Fruit fly (Drosophila melanogaster) whole organism, embryonic: Measurements from ENCODE around the gene CG18598.

Source experiments
- CG10959 ChIP-seq: fragments of 200-800 bp; sonication (Bioruptor generic); IDR thresholded peaks from 2 replicates; pipeline ENCODE4 v1.3.6; 2022; ENCODE audit warnings: missing biosample characterization, missing genetic modification characterization
- CG12104 ChIP-seq: fragments of 200-800 bp; sonication (Bioruptor generic); optimal IDR thresholded peaks from 3 replicates; lab custom pipeline; 2016; ENCODE audit warnings: missing biosample characterization, missing genetic modification characterization
- CG12155 ChIP-seq: fragments of 200-800 bp; sonication (Bioruptor generic); optimal IDR thresholded peaks from 3 replicates; lab custom pipeline; 2016; ENCODE audit warnings: missing biosample characterization, missing genetic modification characterization
- CG14014 ChIP-seq: fragments of 200-800 bp; sonication (Bioruptor generic); IDR thresholded peaks from 2 replicates; pipeline ENCODE4 v1.3.6; 2022; ENCODE audit warnings: missing biosample characterization, missing genetic modification characterization
- CG15696 ChIP-seq: fragments of 200-800 bp; sonication (Bioruptor generic); optimal IDR thresholded peaks from 2 replicates; lab custom pipeline; 2019; ENCODE audit warnings: missing biosample characterization, mild to moderate bottlenecking, missing genetic modification characterization, moderate library complexity
- CG18011 ChIP-seq: fragments of 200-800 bp; sonication (Bioruptor generic); optimal IDR thresholded peaks from 2 replicates; lab custom pipeline; 2017; ENCODE audit warnings: missing biosample characterization, missing genetic modification characterization, mild to moderate bottlenecking, moderate library complexity, missing genotype
- CG1832 ChIP-seq: fragments of 200-800 bp; sonication (Bioruptor generic); optimal IDR thresholded peaks from 2 replicates; lab custom pipeline; 2017; ENCODE audit warnings: missing biosample characterization, mild to moderate bottlenecking, missing genetic modification characterization, inconsistent platforms
- CG18619 ChIP-seq: fragments of 200-800 bp; sonication (Bioruptor generic); optimal IDR thresholded peaks from 3 replicates; lab custom pipeline; 2017; ENCODE audit warnings: missing biosample characterization, mild to moderate bottlenecking, missing genetic modification characterization
- CG2120 ChIP-seq: fragments of 200-800 bp; sonication (Bioruptor generic); optimal IDR thresholded peaks from 3 replicates; lab custom pipeline; 2016; ENCODE audit warnings: missing biosample characterization, missing genetic modification characterization
- CG2202 ChIP-seq: fragments of 200-800 bp; sonication (Bioruptor generic); optimal IDR thresholded peaks from 2 replicates; lab custom pipeline; 2018; ENCODE audit warnings: missing biosample characterization, mild to moderate bottlenecking, missing genetic modification characterization
- CG32532 ChIP-seq: fragments of 200-800 bp; sonication (Bioruptor generic); IDR thresholded peaks from 2 replicates; pipeline ENCODE4 v1.3.6; 2022; ENCODE audit warnings: missing biosample characterization, missing genetic modification characterization
- CG32767 ChIP-seq: fragments of 200-800 bp; sonication (Bioruptor generic); IDR thresholded peaks from 2 replicates; pipeline ENCODE4 v1.3.6; 2022; ENCODE audit warnings: missing biosample characterization, missing genetic modification characterization
- CG4854 ChIP-seq: fragments of 200-800 bp; sonication (Bioruptor generic); optimal IDR thresholded peaks from 2 replicates; lab custom pipeline; 2016; ENCODE audit warnings: missing biosample characterization, missing genetic modification characterization, inconsistent platforms
- CG8388 ChIP-seq: fragments of 200-800 bp; sonication (Bioruptor generic); optimal IDR thresholded peaks from 2 replicates; lab custom pipeline; 2019; ENCODE audit warnings: missing biosample characterization, mild to moderate bottlenecking, missing genetic modification characterization, moderate library complexity
- CG8478 ChIP-seq: fragments of >200 bp; optimal IDR thresholded peaks from 2 replicates; lab custom pipeline; 2018
- D ChIP-seq, 2 experiments: fragments of 200-800 bp in 1 of 2; fragments of >200 bp in 1 of 2; sonication (Bioruptor generic) in 1 of 2; optimal IDR thresholded peaks; 2 replicates in 1 of 2; 3 replicates in 1 of 2; lab custom pipeline; 2017; ENCODE audit warnings: mild to moderate bottlenecking in 1 of 2, missing biosample characterization in 1 of 2, missing genetic modification characterization in 1 of 2, missing genetic modification reagents in 1 of 2
- Dek ChIP-seq: fragments of 200-800 bp; sonication (Bioruptor generic); optimal IDR thresholded peaks from 3 replicates; lab custom pipeline; 2019; ENCODE audit warnings: missing biosample characterization, mild to moderate bottlenecking, missing genetic modification characterization, moderate library complexity
- Doc3 ChIP-seq: fragments of 200-800 bp; sonication (Bioruptor generic); IDR thresholded peaks from 3 replicates; pipeline ENCODE4 v1.3.6; 2022; ENCODE audit warnings: missing biosample characterization, missing genetic modification characterization; ENCODE audit not compliant: partially characterized antibody
- Dp ChIP-seq: fragments of 200-800 bp; sonication (Bioruptor generic); optimal IDR thresholded peaks from 2 replicates; lab custom pipeline; 2018; ENCODE audit warnings: missing biosample characterization, mild to moderate bottlenecking, missing genetic modification characterization, moderate library complexity
- E2f2 ChIP-seq: fragments of 200-800 bp; sonication (Bioruptor generic); IDR thresholded peaks from 2 replicates; pipeline ENCODE4 v1.3.6; 2022; ENCODE audit warnings: missing biosample characterization, missing genetic modification characterization
- ERR ChIP-seq: fragments of 200-800 bp; sonication (Bioruptor generic); optimal IDR thresholded peaks from 2 replicates; lab custom pipeline; 2016; ENCODE audit warnings: missing biosample characterization, missing genetic modification characterization
- Ets65A ChIP-seq: fragments of 200-800 bp; sonication (Bioruptor generic); peaks from one replicate; lab custom pipeline; 2016; ENCODE audit warnings: missing biosample characterization, missing genetic modification characterization
- HLH3B ChIP-seq: fragments of 200-800 bp; sonication (Bioruptor generic); IDR thresholded peaks from 2 replicates; pipeline ENCODE4 v1.3.6; 2022; ENCODE audit warnings: missing biosample characterization, missing genetic modification characterization
- MESR4 ChIP-seq: fragments of 200-800 bp; sonication (Bioruptor generic); optimal IDR thresholded peaks from 2 replicates; lab custom pipeline; 2018; ENCODE audit warnings: missing biosample characterization, mild to moderate bottlenecking, missing genetic modification characterization, moderate library complexity
- Mad ChIP-seq: fragments of 200-800 bp; sonication (Bioruptor generic); optimal IDR thresholded peaks from 2 replicates; lab custom pipeline; 2016; ENCODE audit warnings: missing biosample characterization, missing genetic modification characterization
- Nf-YA ChIP-seq: fragments of 200-800 bp; sonication (Bioruptor generic); IDR thresholded peaks from 2 replicates; pipeline ENCODE4 v1.3.6; 2022; ENCODE audit warnings: missing biosample characterization, missing genetic modification characterization
- Pdp1 ChIP-seq, 2 experiments: fragments of 200-800 bp; sonication (Bioruptor generic); optimal IDR thresholded peaks; 3 replicates each; lab custom pipeline; 2016; ENCODE audit warnings: missing biosample characterization in 2 of 2, missing genetic modification characterization in 2 of 2, mild to moderate bottlenecking in 1 of 2, moderate library complexity in 1 of 2
- Vsx1 ChIP-seq: fragments of 200-800 bp; sonication (Bioruptor generic); optimal IDR thresholded peaks from 2 replicates; lab custom pipeline; 2017; ENCODE audit warnings: missing biosample characterization, mild to moderate bottlenecking, missing genetic modification characterization, missing genetic modification reagents
- YL-1 ChIP-seq: fragments of 200-800 bp; sonication (Bioruptor generic); optimal IDR thresholded peaks from 3 replicates; lab custom pipeline; 2017; ENCODE audit warnings: missing biosample characterization, mild to moderate bottlenecking, missing genetic modification characterization
- amos ChIP-seq: fragments of 200-800 bp; sonication (Bioruptor generic); IDR thresholded peaks from 2 replicates; pipeline ENCODE4 v1.3.6; 2022; ENCODE audit warnings: missing biosample characterization, missing genetic modification characterization; ENCODE audit not compliant: partially characterized antibody
- ap ChIP-seq: fragments of 200-800 bp; sonication (Bioruptor generic); IDR thresholded peaks from 2 replicates; pipeline ENCODE4 v1.3.6; 2022; ENCODE audit warnings: missing biosample characterization, missing genetic modification characterization
- bcd ChIP-seq: fragments of 200-800 bp; sonication (Bioruptor generic); optimal IDR thresholded peaks from 2 replicates; lab custom pipeline; 2017; ENCODE audit warnings: missing biosample characterization, mild to moderate bottlenecking, missing genetic modification characterization
- chn ChIP-seq: fragments of 200-800 bp; sonication (Bioruptor generic); optimal IDR thresholded peaks from 2 replicates; lab custom pipeline; 2016; ENCODE audit warnings: missing biosample characterization, missing genetic modification characterization
- disco-r ChIP-seq: fragments of 200-800 bp; sonication (Bioruptor generic); optimal IDR thresholded peaks from 2 replicates; lab custom pipeline; 2016; ENCODE audit warnings: missing biosample characterization, missing genetic modification characterization
- gce ChIP-seq: fragments of 200-800 bp; sonication (Bioruptor generic); IDR thresholded peaks from 3 replicates; pipeline ENCODE4 v1.3.6; 2022; ENCODE audit warnings: missing biosample characterization, missing genetic modification characterization
- grau ChIP-seq: fragments of 200-800 bp; optimal IDR thresholded peaks from 3 replicates; lab custom pipeline; 2019; ENCODE audit warnings: missing biosample characterization, mild to moderate bottlenecking, missing genetic modification characterization, moderate library complexity
- gsb-n ChIP-seq: fragments of 200-800 bp; sonication (Bioruptor generic); optimal IDR thresholded peaks from 3 replicates; lab custom pipeline; 2018; ENCODE audit warnings: missing biosample characterization, mild to moderate bottlenecking, missing genetic modification characterization
- her ChIP-seq: fragments of 200-800 bp; sonication (Bioruptor generic); optimal IDR thresholded peaks from 2 replicates; lab custom pipeline; 2016; ENCODE audit warnings: missing biosample characterization, missing genetic modification characterization
- knrl ChIP-seq: fragments of 200-800 bp; sonication (Bioruptor generic); IDR thresholded peaks from 3 replicates; pipeline ENCODE4 v1.3.6; 2022; ENCODE audit warnings: missing biosample characterization, missing genetic modification characterization; ENCODE audit not compliant: partially characterized antibody
- maf-S ChIP-seq: fragments of 200-800 bp; sonication (Bioruptor generic); optimal IDR thresholded peaks from 2 replicates; lab custom pipeline; 2016; ENCODE audit warnings: missing biosample characterization, missing genetic modification characterization
- peb ChIP-seq: fragments of 200-800 bp; sonication (Bioruptor generic); IDR thresholded peaks from 2 replicates; pipeline ENCODE4 v1.3.6; 2022; ENCODE audit warnings: missing biosample characterization, missing genetic modification characterization
- phol ChIP-seq: fragments of 200-800 bp; sonication (Bioruptor generic); optimal IDR thresholded peaks from 3 replicates; lab custom pipeline; 2018; ENCODE audit warnings: missing biosample characterization, mild to moderate bottlenecking, missing genetic modification characterization, moderate library complexity
- salm ChIP-seq: fragments of 200-800 bp; sonication (Bioruptor generic); optimal IDR thresholded peaks from 2 replicates; lab custom pipeline; 2018; ENCODE audit warnings: missing biosample characterization, mild to moderate bottlenecking, missing genetic modification characterization
- schlank ChIP-seq: fragments of 200-800 bp; sonication (Bioruptor generic); optimal IDR thresholded peaks from 2 replicates; lab custom pipeline; 2018; ENCODE audit warnings: missing biosample characterization, mild to moderate bottlenecking, missing genetic modification characterization
- so ChIP-seq: fragments of 200-800 bp; sonication (Bioruptor generic); IDR thresholded peaks from 3 replicates; pipeline ENCODE4 v1.3.6; 2022; ENCODE audit warnings: missing biosample characterization, missing genetic modification characterization
- tap ChIP-seq: fragments of 200-800 bp; optimal IDR thresholded peaks from 3 replicates; lab custom pipeline; 2019; ENCODE audit warnings: missing biosample characterization, mild to moderate bottlenecking, missing genetic modification characterization, moderate library complexity
- tna ChIP-seq: fragments of 200-800 bp; sonication (Bioruptor generic); IDR thresholded peaks from 2 replicates; pipeline ENCODE4 v1.3.6; 2022; ENCODE audit warnings: missing biosample characterization, missing genetic modification characterization; ENCODE audit not compliant: partially characterized antibody
- ttk ChIP-seq: fragments of 200-800 bp; sonication (Bioruptor generic); IDR thresholded peaks from 2 replicates; pipeline ENCODE4 v2.1.2; 2022; ENCODE audit warnings: missing biosample characterization, missing genetic modification characterization
- zen ChIP-seq: fragments of 200-800 bp; sonication (Bioruptor generic); optimal IDR thresholded peaks from 3 replicates; lab custom pipeline; 2018; ENCODE audit warnings: missing biosample characterization, mild to moderate bottlenecking, missing genetic modification characterization, moderate library complexity

CG18598 gene

dm6 chr3R:18244171-18245043, 6.5 kb upstream of the CG18598 start (continued):
- TF ChIP-seq disco-r (GFP tag; lab: Kevin White, UChicago): no peak
- TF ChIP-seq tna (GFP tag; lab: Robert Waterston, UW): no peak
- TF ChIP-seq salm (tag; lab: Kevin White, UChicago): no peak
- no peak for TF ChIP-seq CG14014 (GFP tag; lab: Robert Waterston, UW)
- TF ChIP-seq CG32532 (GFP tag; lab: Robert Waterston, UW): peak; percentile 16; the same call in 1 of the 2 replicates
- peak; percentile 3 for TF ChIP-seq YL-1 (GFP tag; lab: Kevin White, UChicago)
- TF ChIP-seq CG18619 (GFP tag; lab: Kevin White, UChicago): no peak
- peak; percentile 99 for TF ChIP-seq CG8388 (GFP tag; lab: Kevin White, UChicago)
- no peak for TF ChIP-seq knrl (GFP tag; lab: Robert Waterston, UW)
- TF ChIP-seq E2f2: no peak
- TF ChIP-seq ERR (GFP tag; lab: Kevin White, UChicago): peak; percentile 69
- TF ChIP-seq Ets65A (GFP tag; lab: Kevin White, UChicago): peak; percentile 74
- peak; percentile 63 for TF ChIP-seq CG1832
- TF ChIP-seq ap (GFP tag; lab: Robert Waterston, UW): no peak
- TF ChIP-seq CG2202 (tag; lab: Kevin White, UChicago): no peak
- TF ChIP-seq CG8478 (lab: Kevin White, UChicago): peak; percentile 95
- no peak for TF ChIP-seq MESR4 (GFP tag; lab: Kevin White, UChicago)
- TF ChIP-seq tap (tag; lab: Kevin White, UChicago): no peak
- TF ChIP-seq CG15696 (tag; lab: Kevin White, UChicago): no peak
- no peak for TF ChIP-seq gce
- peak; percentile 11 for TF ChIP-seq her (GFP tag; lab: Kevin White, UChicago)
- TF ChIP-seq CG2120 (GFP tag; lab: Kevin White, UChicago): peak; percentile 37
- TF ChIP-seq zen (tag; lab: Kevin White, UChicago): no peak
- TF ChIP-seq bcd (GFP tag; lab: Kevin White, UChicago): peak; percentile 4
- TF ChIP-seq schlank (tag; lab: Kevin White, UChicago): no peak
- TF ChIP-seq maf-S (GFP tag; lab: Kevin White, UChicago): no peak
- no peak for TF ChIP-seq CG10959
- no peak for TF ChIP-seq amos (GFP tag; lab: Robert Waterston, UW)
- TF ChIP-seq Nf-YA (GFP tag; lab: Robert Waterston, UW): no peak
- TF ChIP-seq grau (tag; lab: Kevin White, UChicago): peak; percentile 16
- TF ChIP-seq CG18011: no peak
- TF ChIP-seq Pdp1 (GFP tag; optimal IDR thresholded peaks at IDR 0.05; lab: Kevin White, UChicago): no peak
- TF ChIP-seq HLH3B (GFP tag; lab: Robert Waterston, UW): no peak
- TF ChIP-seq Doc3 (GFP tag; lab: Robert Waterston, UW): 0 out of 3 replicates have a peak, but pooled peaks have one; percentile 29
- TF ChIP-seq Vsx1 (GFP tag; lab: Kevin White, UChicago): no peak
- no peak for TF ChIP-seq gsb-n (tag; lab: Kevin White, UChicago)
- TF ChIP-seq CG12104: no peak
- 0 out of 3 replicates have a peak, but pooled peaks have one; percentile 21 for TF ChIP-seq so (GFP tag; lab: Robert Waterston, UW)
- TF ChIP-seq chn (GFP tag; lab: Kevin White, UChicago): no peak
- no peak for TF ChIP-seq phol (tag; lab: Kevin White, UChicago)
- no peak for TF ChIP-seq CG4854 (GFP tag; lab: Kevin White, UChicago)
- TF ChIP-seq Dek (tag; lab: Kevin White, UChicago): no peak
- no peak for TF ChIP-seq D (optimal IDR thresholded peaks at IDR 0.05; lab: Kevin White, UChicago)
- TF ChIP-seq D (GFP tag; optimal IDR thresholded peaks at IDR 0.05; lab: Kevin White, UChicago): no peak
- TF ChIP-seq ttk: peak; percentile 42
- no peak for TF ChIP-seq peb (GFP tag; lab: Robert Waterston, UW)
- no peak for TF ChIP-seq Mad (GFP tag; lab: Kevin White, UChicago)
- TF ChIP-seq CG32767 (GFP tag; lab: Robert Waterston, UW): peak; percentile 85
- peak; percentile 28 for TF ChIP-seq Dp (GFP tag; lab: Kevin White, UChicago)
- no peak for TF ChIP-seq CG12155
